Fruit fly (Drosophila melanogaster) whole organism, prepupa: ENCODE measurements around the gene CG5126.

Experiments used
- CG10669 ChIP-seq: fragments of 200-800 bp; sonication (Bioruptor generic); optimal IDR thresholded peaks from 3 replicates; lab custom pipeline; 2018; ENCODE audit warnings: missing biosample characterization, mild to moderate bottlenecking, missing genetic modification characterization, moderate library complexity
- CG16779 ChIP-seq: fragments of 200-800 bp; sonication (Bioruptor generic); optimal IDR thresholded peaks from 3 replicates; lab custom pipeline; 2017; ENCODE audit warnings: missing biosample characterization, mild to moderate bottlenecking, missing genetic modification characterization
- CG3032 ChIP-seq: fragments of 200-800 bp; optimal IDR thresholded peaks from 2 replicates; lab custom pipeline; 2019; ENCODE audit warnings: missing biosample characterization, mild to moderate bottlenecking, missing genetic modification characterization, moderate library complexity
- CG34406 ChIP-seq: fragments of 200-800 bp; sonication (Bioruptor generic); optimal IDR thresholded peaks from 3 replicates; lab custom pipeline; 2016; ENCODE audit warnings: missing biosample characterization, missing genetic modification characterization
- CG4318 ChIP-seq: fragments of 200-800 bp; sonication (Bioruptor generic); optimal IDR thresholded peaks from 3 replicates; lab custom pipeline; 2017; ENCODE audit warnings: missing biosample characterization, mild to moderate bottlenecking, missing genetic modification characterization
- CG6808 ChIP-seq: fragments of 200-800 bp; sonication (Bioruptor generic); optimal IDR thresholded peaks from 3 replicates; lab custom pipeline; 2017; ENCODE audit warnings: missing biosample characterization, missing genetic modification characterization, mild to moderate bottlenecking, moderate library complexity, missing genetic modification reagents
- CG7368 ChIP-seq: fragments of 200-800 bp; sonication (Bioruptor generic); optimal IDR thresholded peaks from 3 replicates; lab custom pipeline; 2016; ENCODE audit warnings: missing biosample characterization, missing genetic modification characterization
- CG8319 ChIP-seq: fragments of 200-800 bp; sonication (Bioruptor generic); optimal IDR thresholded peaks from 3 replicates; lab custom pipeline; 2016; ENCODE audit warnings: missing biosample characterization, missing genetic modification characterization
- CG9139 ChIP-seq: fragments of 200-800 bp; sonication (Bioruptor generic); optimal IDR thresholded peaks from 3 replicates; lab custom pipeline; 2017; ENCODE audit warnings: missing biosample characterization, mild to moderate bottlenecking, missing genetic modification characterization
- Gug ChIP-seq: fragments of 200-800 bp; sonication (Bioruptor generic); IDR thresholded peaks from 2 replicates; pipeline ENCODE4 v1.3.6; 2022; ENCODE audit warnings: missing biosample characterization, missing genetic modification characterization
- Hr39 ChIP-seq: fragments of 200-800 bp; sonication (Bioruptor generic); optimal IDR thresholded peaks from 2 replicates; lab custom pipeline; 2016; ENCODE audit warnings: missing biosample characterization, missing genetic modification characterization
- eg ChIP-seq: fragments of 200-800 bp; sonication (Bioruptor generic); IDR thresholded peaks from 3 replicates; pipeline ENCODE4 v1.3.6; 2022; ENCODE audit warnings: missing biosample characterization, missing genetic modification characterization
- fkh ChIP-seq: fragments of 200-800 bp; sonication (Bioruptor generic); optimal IDR thresholded peaks from 3 replicates; lab custom pipeline; 2017; ENCODE audit warnings: missing biosample characterization, mild to moderate bottlenecking, missing genetic modification characterization, moderate library complexity
- lz ChIP-seq: fragments of 200-800 bp; sonication (Bioruptor generic); optimal IDR thresholded peaks from 3 replicates; lab custom pipeline; 2016; ENCODE audit warnings: missing biosample characterization, missing genetic modification characterization

dm6 chr2L:1164294-1164693 is 19.5 kb downstream of the CG5126 start, which contains the start of gene IntS14:
- no peak for TF ChIP-seq CG10669 (GFP tag; lab: Kevin White, UChicago)
- TF ChIP-seq CG16779 (tag; lab: Kevin White, UChicago): no peak
- no peak for TF ChIP-seq CG8319 (GFP tag; lab: Kevin White, UChicago)
- no peak for TF ChIP-seq Hr39
- TF ChIP-seq lz (GFP tag; lab: Kevin White, UChicago): no peak
- no peak for TF ChIP-seq CG6808 (GFP tag; lab: Kevin White, UChicago)
- no peak for TF ChIP-seq CG4318 (GFP tag; lab: Kevin White, UChicago)
- TF ChIP-seq CG34406: no peak
- TF ChIP-seq CG9139: no peak
- TF ChIP-seq eg (GFP tag; lab: Robert Waterston, UW): no peak
- no peak for TF ChIP-seq fkh (GFP tag; lab: Kevin White, UChicago)
- TF ChIP-seq CG7368 (GFP tag; lab: Kevin White, UChicago): no peak
- no peak for TF ChIP-seq CG3032
- no peak for TF ChIP-seq Gug
